Fruit fly (Drosophila melanogaster) whole organism, embryonic: ENCODE data around the gene gro.

Experiments used
- Adf1 ChIP-seq: fragments of 200-800 bp; sonication (Bioruptor generic); IDR thresholded peaks from 2 replicates; pipeline ENCODE4 v1.3.6; 2022; ENCODE audit warnings: missing biosample characterization, missing genetic modification characterization
- Asciz ChIP-seq: fragments of 200-800 bp; sonication (Bioruptor generic); optimal IDR thresholded peaks from 2 replicates; lab custom pipeline; 2017; ENCODE audit warnings: missing biosample characterization, mild to moderate bottlenecking, missing genetic modification characterization, missing genetic modification reagents
- Bgb ChIP-seq: fragments of 200-800 bp; sonication (Bioruptor generic); IDR thresholded peaks from 2 replicates; pipeline ENCODE4 v1.3.6; 2022; ENCODE audit warnings: missing biosample characterization, missing genetic modification characterization; ENCODE audit not compliant: partially characterized antibody
- BtbVII ChIP-seq: fragments of 200-800 bp; sonication (Bioruptor generic); optimal IDR thresholded peaks from 3 replicates; lab custom pipeline; 2017; ENCODE audit warnings: missing biosample characterization, mild to moderate bottlenecking, missing genetic modification characterization
- CG10959 ChIP-seq: fragments of 200-800 bp; sonication (Bioruptor generic); IDR thresholded peaks from 2 replicates; pipeline ENCODE4 v1.3.6; 2022; ENCODE audit warnings: missing biosample characterization, missing genetic modification characterization
- CG11504 ChIP-seq: fragments of 200-800 bp; sonication (Bioruptor generic); optimal IDR thresholded peaks from 3 replicates; lab custom pipeline; 2019; ENCODE audit warnings: missing biosample characterization, mild to moderate bottlenecking, missing genetic modification characterization, moderate library complexity
- CG13624 ChIP-seq: fragments of 200-800 bp; sonication (Bioruptor generic); optimal IDR thresholded peaks from 2 replicates; lab custom pipeline; 2016; ENCODE audit warnings: missing biosample characterization, missing genetic modification characterization
- CG1647 ChIP-seq: fragments of 200-800 bp; sonication (Bioruptor generic); optimal IDR thresholded peaks from 3 replicates; lab custom pipeline; 2016; ENCODE audit warnings: missing biosample characterization, missing genetic modification characterization
- CG16779 ChIP-seq: fragments of 200-800 bp; sonication (Bioruptor generic); IDR thresholded peaks from 2 replicates; pipeline ENCODE4 v1.3.6; 2022; ENCODE audit warnings: missing biosample characterization, missing genetic modification characterization
- CG17912 ChIP-seq: fragments of 200-800 bp; sonication (Bioruptor generic); optimal IDR thresholded peaks from 2 replicates; lab custom pipeline; 2018; ENCODE audit warnings: missing biosample characterization, mild to moderate bottlenecking, missing genetic modification characterization
- CG2199 ChIP-seq: fragments of 200-800 bp; sonication (Bioruptor generic); IDR thresholded peaks from 3 replicates; pipeline ENCODE4 v1.3.6; 2022; ENCODE audit warnings: missing biosample characterization, missing genetic modification characterization
- CG2712 ChIP-seq: fragments of 200-800 bp; optimal IDR thresholded peaks from 3 replicates; lab custom pipeline; 2019; ENCODE audit warnings: missing biosample characterization, mild to moderate bottlenecking, missing genetic modification characterization, moderate library complexity
- CG43689 ChIP-seq: fragments of 200-800 bp; sonication (Bioruptor generic); IDR thresholded peaks from 2 replicates; pipeline ENCODE4 v1.3.6; 2022; ENCODE audit warnings: missing biosample characterization, missing genetic modification characterization
- CG7372 ChIP-seq: fragments of 200-800 bp; sonication (Bioruptor generic); IDR thresholded peaks from 2 replicates; pipeline ENCODE4 v1.3.6; 2022; ENCODE audit warnings: missing biosample characterization, missing genetic modification characterization
- Dad ChIP-seq: fragments of 200-800 bp; sonication (Bioruptor generic); optimal IDR thresholded peaks from 3 replicates; lab custom pipeline; 2016; ENCODE audit warnings: missing biosample characterization, missing genetic modification characterization
- Deaf1 ChIP-seq: fragments of 200-800 bp; optimal IDR thresholded peaks from 3 replicates; lab custom pipeline; 2019; ENCODE audit warnings: missing biosample characterization, mild to moderate bottlenecking, missing genetic modification characterization, moderate library complexity
- Ets65A ChIP-seq: fragments of 200-800 bp; sonication (Bioruptor generic); peaks from one replicate; lab custom pipeline; 2016; ENCODE audit warnings: missing biosample characterization, missing genetic modification characterization
- Fer1 ChIP-seq: fragments of 200-800 bp; sonication (Bioruptor generic); optimal IDR thresholded peaks from 2 replicates; lab custom pipeline; 2017; ENCODE audit warnings: missing biosample characterization, mild to moderate bottlenecking, missing genetic modification characterization
- GATAe ChIP-seq: fragments of 200-800 bp; sonication (Bioruptor generic); conservative IDR thresholded peaks from 2 replicates; pipeline ENCODE4 v1.3.6; 2022; ENCODE audit warnings: missing biosample characterization, missing genetic modification characterization
- Hr3 ChIP-seq: fragments of 200-800 bp; sonication (Bioruptor generic); optimal IDR thresholded peaks from 3 replicates; lab custom pipeline; 2016; ENCODE audit warnings: missing biosample characterization, missing genetic modification characterization
- Hr51 ChIP-seq, 2 experiments: fragments of 200-800 bp; sonication (Bioruptor generic); optimal IDR thresholded peaks; 2 replicates in 1 of 2; 3 replicates in 1 of 2; lab custom pipeline; 2016 to 2018; ENCODE audit warnings: missing biosample characterization in 2 of 2, missing genetic modification characterization in 2 of 2, mild to moderate bottlenecking in 1 of 2, moderate library complexity in 1 of 2
- Jarid2 ChIP-seq: fragments of 200-800 bp; sonication (Bioruptor generic); optimal IDR thresholded peaks from 3 replicates; lab custom pipeline; 2017; ENCODE audit warnings: mild to moderate bottlenecking, missing biosample characterization, missing genetic modification reagents, missing genetic modification characterization
- NC2α ChIP-seq: fragments of 200-800 bp; sonication (Bioruptor generic); optimal IDR thresholded peaks from 2 replicates; lab custom pipeline; 2016; ENCODE audit warnings: missing biosample characterization, missing genetic modification characterization
- NFAT ChIP-seq: fragments of 200-800 bp; sonication (Bioruptor generic); IDR thresholded peaks from 2 replicates; pipeline ENCODE4 v1.3.6; 2022; ENCODE audit warnings: missing biosample characterization, missing genetic modification characterization
- Nf-YC ChIP-seq: fragments of 200-800 bp; optimal IDR thresholded peaks from 3 replicates; lab custom pipeline; 2019; ENCODE audit warnings: missing biosample characterization, mild to moderate bottlenecking, missing genetic modification characterization, moderate library complexity
- Spps ChIP-seq: fragments of 200-800 bp; sonication (Bioruptor generic); optimal IDR thresholded peaks from 2 replicates; lab custom pipeline; 2018; ENCODE audit warnings: missing biosample characterization, mild to moderate bottlenecking, missing genetic modification characterization
- Taf1 ChIP-seq: fragments of 200-800 bp; sonication (Bioruptor generic); IDR thresholded peaks from 2 replicates; pipeline ENCODE4 v1.3.6; 2022; ENCODE audit warnings: missing biosample characterization, missing genetic modification characterization
- aop ChIP-seq: fragments of 200-800 bp; sonication (Bioruptor generic); IDR thresholded peaks from 2 replicates; pipeline ENCODE4 v1.3.6; 2022; ENCODE audit warnings: missing biosample characterization, missing genetic modification characterization
- cad ChIP-seq: fragments of >200 bp; optimal IDR thresholded peaks from 2 replicates; lab custom pipeline; 2017; ENCODE audit warnings: missing biosample characterization, missing genetic modification characterization
- cg ChIP-seq: fragments of 200-800 bp; sonication (Bioruptor generic); optimal IDR thresholded peaks from 3 replicates; lab custom pipeline; 2019; ENCODE audit warnings: missing biosample characterization, mild to moderate bottlenecking, missing genetic modification characterization, moderate library complexity
- chif ChIP-seq, 2 experiments: fragments of 200-800 bp; sonication (Bioruptor generic); optimal IDR thresholded peaks; 3 replicates each; lab custom pipeline; 2016; ENCODE audit warnings: missing biosample characterization in 2 of 2, missing genetic modification characterization in 2 of 2
- chinmo ChIP-seq: fragments of 200-800 bp; sonication (Bioruptor generic); IDR thresholded peaks from 4 replicates; pipeline ENCODE4 v1.3.6; 2022; ENCODE audit warnings: missing biosample characterization, missing genetic modification characterization; ENCODE audit not compliant: partially characterized antibody
- ci ChIP-seq: fragments of 200-800 bp; sonication (Bioruptor generic); IDR thresholded peaks from 3 replicates; pipeline ENCODE4 v1.3.6; 2022; ENCODE audit warnings: missing biosample characterization, missing genetic modification characterization
- ftz-f1 ChIP-seq: fragments of 200-800 bp; sonication (Bioruptor generic); optimal IDR thresholded peaks from 2 replicates; lab custom pipeline; 2016; ENCODE audit warnings: missing biosample characterization, missing genetic modification characterization
- gem ChIP-seq: fragments of 200-800 bp; sonication (Bioruptor generic); optimal IDR thresholded peaks from 2 replicates; lab custom pipeline; 2019; ENCODE audit warnings: missing biosample characterization, mild to moderate bottlenecking, missing genetic modification characterization, moderate library complexity
- hth ChIP-seq: fragments of >200 bp; optimal IDR thresholded peaks from 2 replicates; lab custom pipeline; 2017; ENCODE audit warnings: inconsistent platforms
- insv ChIP-seq, 2 experiments: fragments of 200-800 bp; sonication (Bioruptor generic); optimal IDR thresholded peaks; 3 replicates each; lab custom pipeline; 2016 to 2018; ENCODE audit warnings: missing biosample characterization in 2 of 2, missing genetic modification characterization in 2 of 2
- otp ChIP-seq: fragments of 200-800 bp; sonication (Bioruptor generic); IDR thresholded peaks from 3 replicates; pipeline ENCODE4, ENCODE4 v1.3.6; 2022; ENCODE audit warnings: missing biosample characterization, missing genetic modification characterization
- schlank ChIP-seq: fragments of 200-800 bp; sonication (Bioruptor generic); optimal IDR thresholded peaks from 2 replicates; lab custom pipeline; 2018; ENCODE audit warnings: missing biosample characterization, mild to moderate bottlenecking, missing genetic modification characterization
- scrt ChIP-seq: fragments of 200-800 bp; sonication (Bioruptor generic); optimal IDR thresholded peaks from 2 replicates; lab custom pipeline; 2018; ENCODE audit warnings: missing biosample characterization, mild to moderate bottlenecking, missing genetic modification characterization, moderate library complexity
- sd ChIP-seq: fragments of 200-800 bp; sonication (Bioruptor generic); optimal IDR thresholded peaks from 3 replicates; lab custom pipeline; 2018; ENCODE audit warnings: missing biosample characterization, mild to moderate bottlenecking, missing genetic modification characterization, moderate library complexity
- sens ChIP-seq: fragments of 200-800 bp; sonication (Bioruptor generic); peaks from one replicate; lab custom pipeline; 2016; ENCODE audit warnings: missing biosample characterization, missing genetic modification characterization
- sens-2 ChIP-seq: fragments of 200-800 bp; sonication (Bioruptor generic); IDR thresholded peaks from 2 replicates; pipeline ENCODE4 v1.3.6; 2022; ENCODE audit warnings: missing biosample characterization, missing genetic modification characterization
- stwl ChIP-seq: fragments of 200-800 bp; sonication (Bioruptor generic); optimal IDR thresholded peaks from 3 replicates; lab custom pipeline; 2018; ENCODE audit warnings: missing biosample characterization, mild to moderate bottlenecking, missing genetic modification characterization, moderate library complexity
- tll ChIP-seq, 2 experiments: fragments of 200-800 bp in 1 of 2; fragments of >200 bp in 1 of 2; sonication (Bioruptor generic) in 1 of 2; optimal IDR thresholded peaks; 2 replicates each; lab custom pipeline; 2017 to 2019; ENCODE audit warnings: missing biosample characterization in 2 of 2, missing genetic modification characterization in 2 of 2, mild to moderate bottlenecking in 1 of 2, moderate library complexity in 1 of 2
- wek ChIP-seq: fragments of 200-800 bp; sonication (Bioruptor generic); optimal IDR thresholded peaks from 3 replicates; lab custom pipeline; 2018; ENCODE audit warnings: missing biosample characterization, mild to moderate bottlenecking, missing genetic modification characterization, moderate library complexity
- z ChIP-seq: fragments of 200-800 bp; sonication (Bioruptor generic); IDR thresholded peaks from 3 replicates; pipeline ENCODE4 v1.3.6; 2022; ENCODE audit warnings: missing biosample characterization, missing genetic modification characterization
- zf30C ChIP-seq: fragments of 200-800 bp; sonication (Bioruptor generic); optimal IDR thresholded peaks from 3 replicates; lab custom pipeline; 2018; ENCODE audit warnings: missing biosample characterization, mild to moderate bottlenecking, missing genetic modification characterization

Gene gro

DNA sequence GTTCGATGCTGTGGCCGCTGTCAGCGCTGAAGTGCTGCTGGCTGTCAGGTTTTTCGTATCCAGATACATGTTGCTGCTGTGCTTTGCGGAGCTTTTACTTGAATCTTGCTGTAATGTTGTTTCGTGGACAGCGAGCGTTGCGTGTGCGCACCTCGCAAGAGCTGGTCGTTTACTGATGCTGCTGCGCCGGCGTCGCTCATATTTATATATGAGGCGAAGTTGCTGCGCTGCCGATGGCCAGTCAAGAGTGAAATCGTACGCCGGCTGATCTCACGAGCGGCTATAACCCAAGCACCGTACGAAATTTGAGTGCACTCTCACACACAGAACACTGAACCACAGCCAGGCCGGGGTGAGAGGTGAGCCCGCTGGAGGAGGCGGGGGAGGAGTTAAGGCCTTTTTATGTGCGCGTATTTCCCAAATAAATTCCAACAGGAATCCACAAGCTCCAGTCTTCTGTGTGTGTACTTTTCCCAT is 24.2 kb upstream of the gro start (continued):
- TF ChIP-seq schlank (tag; lab: Kevin White, UChicago) (no peak), chinmo (GFP tag; lab: Robert Waterston, UW) (peak; percentile 83; the same call in 3 of the 4 replicates), Hr3 (GFP tag; lab: Kevin White, UChicago) (no peak), GATAe (GFP tag; lab: Robert Waterston, UW) (no peak), Ets65A (GFP tag; lab: Kevin White, UChicago) (peak; percentile 67), CG11504 (tag; lab: Kevin White, UChicago) (peak; percentile 80), Adf1 (GFP tag; lab: Robert Waterston, UW) (peak; percentile 75), NC2α (GFP tag; lab: Kevin White, UChicago) (peak; percentile 22), zf30C (GFP tag; lab: Kevin White, UChicago) (peak; percentile 1), stwl (tag; lab: Kevin White, UChicago) (no peak), Asciz (GFP tag; lab: Kevin White, UChicago) (no peak), z (peak; percentile 82; the same call in 2 of the 3 replicates), ci (GFP tag; lab: Robert Waterston, UW) (0 out of 3 replicates have a peak, but pooled peaks have one; percentile 20), BtbVII (GFP tag; lab: Kevin White, UChicago) (no peak), cad (GFP tag; lab: Kevin White, UChicago) (peak; percentile 13), Jarid2 (GFP tag; lab: Kevin White, UChicago) (peak; percentile 76), Deaf1 (tag; lab: Kevin White, UChicago) (peak; percentile 85), CG2199 (peak; percentile 43; the same call in 1 of the 3 replicates), insv (GFP tag; optimal IDR thresholded peaks at IDR 0.05; lab: Kevin White, UChicago) (peak in 1 of 2 experiments; percentile 86), CG1647 (GFP tag; lab: Kevin White, UChicago) (no peak), sd (tag; lab: Kevin White, UChicago) (peak; percentile 79), otp (0 out of 3 replicates have a peak, but pooled peaks have one; percentile 13), CG7372 (GFP tag; lab: Robert Waterston, UW) (peak; percentile 51; the same call in 1 of the 2 replicates), sens (GFP tag; lab: Kevin White, UChicago) (peak; percentile 60), Hr51 (GFP tag; optimal IDR thresholded peaks at IDR 0.05; lab: Kevin White, UChicago) (no peak), Taf1 (GFP tag; lab: Robert Waterston, UW) (no peak), NFAT (0 out of 2 replicates have a peak, but pooled peaks have one; percentile 29), Bgb (peak; percentile 18; the same call in 1 of the 2 replicates), Nf-YC (peak; percentile 5), aop (GFP tag; lab: Robert Waterston, UW) (0 out of 2 replicates have a peak, but pooled peaks have one; percentile 29)

DNA sequence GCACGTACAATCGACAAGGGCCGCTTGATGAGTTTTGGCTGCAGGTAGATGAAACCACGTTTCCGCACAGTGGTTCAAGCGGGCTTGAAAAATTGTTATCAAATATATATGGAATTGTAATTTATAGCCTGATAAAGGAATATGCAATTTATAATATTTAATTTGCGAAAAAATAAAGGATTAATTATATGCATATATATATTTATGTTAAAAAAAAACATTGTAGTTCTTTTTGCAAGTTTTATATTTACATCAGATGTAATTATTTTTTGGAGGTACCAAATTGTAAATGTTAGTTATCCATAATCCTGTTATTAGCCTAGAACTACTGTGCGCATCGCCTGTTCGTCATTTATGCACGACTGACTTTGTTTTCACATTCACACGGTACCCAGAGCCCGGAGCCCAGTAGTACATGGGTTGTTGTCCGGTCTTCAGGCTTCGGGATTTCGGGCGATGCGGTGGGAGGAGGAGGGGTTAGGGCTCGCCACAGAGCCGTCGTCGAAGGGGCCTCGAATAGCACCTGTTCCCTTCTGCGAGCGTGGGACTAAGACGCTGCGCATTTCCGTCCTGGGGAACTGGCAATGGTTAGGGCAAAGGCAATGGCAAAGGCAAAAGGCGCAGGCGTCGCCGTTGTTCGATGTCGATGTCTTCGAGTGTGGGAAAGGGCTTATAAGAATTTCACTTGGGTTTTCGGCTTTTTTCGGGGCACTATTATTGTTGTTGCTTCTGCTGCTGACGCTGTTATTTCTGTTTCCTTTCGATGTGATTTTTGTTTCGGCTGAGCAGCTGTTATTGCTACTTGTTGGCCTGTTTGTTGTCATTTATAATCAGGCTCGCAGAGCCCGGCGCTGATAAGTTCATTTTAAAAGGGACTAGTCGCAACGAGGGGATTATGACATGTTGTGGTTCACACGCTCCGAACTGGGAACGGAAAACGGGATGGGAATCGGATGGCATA is 23.5 kb upstream of the gro start:
- peak; percentile 91 for TF ChIP-seq Spps (tag; lab: Kevin White, UChicago)
- TF ChIP-seq gem, result peak; percentile 95
- TF ChIP-seq cg (GFP tag; lab: Kevin White, UChicago), result no peak
- TF ChIP-seq hth (lab: Kevin White, UChicago), result no peak
- TF ChIP-seq tll (GFP tag; optimal IDR thresholded peaks at IDR 0.05; lab: Kevin White, UChicago), result peak in 1 of 2 experiments; percentile 91
- no peak for TF ChIP-seq CG43689 (GFP tag; lab: Robert Waterston, UW)
- no peak for TF ChIP-seq CG17912 (GFP tag; lab: Kevin White, UChicago)
- TF ChIP-seq Dad (GFP tag; lab: Kevin White, UChicago), result no peak
- TF ChIP-seq chif (GFP tag; optimal IDR thresholded peaks at IDR 0.05; lab: Kevin White, UChicago), result peak in 1 of 2 experiments; percentile 33
- TF ChIP-seq CG10959 (GFP tag; lab: Robert Waterston, UW), result peak; percentile 77
- TF ChIP-seq CG16779 (GFP tag; lab: Robert Waterston, UW), result 0 out of 2 replicates have a peak, but pooled peaks have one; percentile 7
- TF ChIP-seq ftz-f1 (GFP tag; lab: Kevin White, UChicago), result no peak
- no peak for TF ChIP-seq CG13624 (GFP tag; lab: Kevin White, UChicago)
- TF ChIP-seq scrt (GFP tag; lab: Kevin White, UChicago), result peak; percentile 40
- peak; percentile 24 for TF ChIP-seq Fer1 (GFP tag; lab: Kevin White, UChicago)
- 0 out of 2 replicates have a peak, but pooled peaks have one; percentile 40 for TF ChIP-seq sens-2 (GFP tag; lab: Robert Waterston, UW)
- no peak for TF ChIP-seq wek
- TF ChIP-seq CG2712 (tag; lab: Kevin White, UChicago), result peak; percentile 97
